Worm (Caenorhabditis elegans) whole organism, late embryonic: ENCODE data around the gene nhr-190.

Experiments
- ceh-9 ChIP-seq: sonication (generic microtip); optimal IDR thresholded peaks from 2 replicates; lab custom pipeline; 2016; ENCODE audit warnings: mild to moderate bottlenecking, missing genetic modification characterization, inconsistent platforms, missing compliant biosample characterization
- nhr-11 ChIP-seq: fragments of 150-350 bp; optimal IDR thresholded peaks from 2 replicates; lab custom pipeline; 2014; ENCODE audit warnings: missing biosample characterization, missing genetic modification characterization

ce11 chrV:604105-604504 is 38.6 kb downstream of the nhr-190 start, which contains the start of gene srlf-37:
- TF ChIP-seq ceh-9 (tag; lab: Kevin White, UChicago) = no peak
- no peak for TF ChIP-seq nhr-11 (tag; lab: Kevin White, UChicago)
